Worm (Caenorhabditis elegans) whole organism, early embryonic: Measurements from ENCODE around the gene K03B4.1.

Experiments used
- B0310.2 ChIP-seq: sonication (generic microtip); optimal IDR thresholded peaks from 2 replicates; lab custom pipeline; 2016; ENCODE audit warnings: mild to moderate bottlenecking, missing genetic modification characterization, missing compliant biosample characterization
- F13C5.2 ChIP-seq: sonication (generic microtip); optimal IDR thresholded peaks from 2 replicates; lab custom pipeline; 2017; ENCODE audit warnings: mild to moderate bottlenecking, missing genetic modification characterization, inconsistent platforms, missing compliant biosample characterization
- ama-1 ChIP-seq: fragments of 150-350 bp; optimal IDR thresholded peaks from 2 replicates; lab custom pipeline; 2014
- flt-1 ChIP-seq: fragments of 200-800 bp; sonication (Bioruptor generic); IDR thresholded peaks from 2 replicates; pipeline ENCODE4 v1.3.6; 2022; ENCODE audit warnings: missing genetic modification characterization, missing compliant biosample characterization
- hmbx-1 ChIP-seq: sonication (generic microtip); optimal IDR thresholded peaks from 2 replicates; lab custom pipeline; 2016; ENCODE audit warnings: mild to moderate bottlenecking, missing genetic modification characterization, missing compliant biosample characterization
- hmg-4 ChIP-seq: fragments of 200-800 bp; sonication (Bioruptor generic); optimal IDR thresholded peaks from 2 replicates; lab custom pipeline; 2018; ENCODE audit warnings: mild to moderate bottlenecking, missing genetic modification characterization, missing compliant biosample characterization
- hnd-1 ChIP-seq: sonication (generic microtip); optimal IDR thresholded peaks from 2 replicates; lab custom pipeline; 2016; ENCODE audit warnings: missing genetic modification characterization, missing compliant biosample characterization
- pes-1 ChIP-seq: fragments of 200-800 bp; sonication (Bioruptor generic); IDR thresholded peaks from 2 replicates; pipeline ENCODE4 v1.3.6; 2022; ENCODE audit warnings: missing genetic modification reagents, missing genetic modification characterization, missing compliant biosample characterization
- scrt-1 ChIP-seq: fragments of 200-800 bp; sonication (Bioruptor generic); IDR thresholded peaks from 2 replicates; pipeline ENCODE4 v1.3.6; 2022; ENCODE audit warnings: missing genetic modification characterization, missing compliant biosample characterization
- sea-1 ChIP-seq: fragments of 200-800 bp; sonication (Bioruptor generic); conservative IDR thresholded peaks from 2 replicates; pipeline ENCODE4 v1.3.6; 2022; ENCODE audit warnings: missing genetic modification characterization, missing compliant biosample characterization
- tra-4 ChIP-seq: sonication (generic microtip); optimal IDR thresholded peaks from 2 replicates; lab custom pipeline; 2017; ENCODE audit warnings: missing genetic modification characterization, missing compliant biosample characterization

- no peak for TF ChIP-seq sea-1 (GFP tag; lab: Robert Waterston, UW)
- no peak for TF ChIP-seq tra-4
- no peak for TF ChIP-seq ama-1 (lab: Kevin White, UChicago)
- no peak for TF ChIP-seq flt-1 (GFP tag; lab: Robert Waterston, UW)
- TF ChIP-seq pes-1 (GFP tag; lab: Robert Waterston, UW) = no peak
- no peak for TF ChIP-seq scrt-1 (GFP tag; lab: Robert Waterston, UW)
- TF ChIP-seq F13C5.2 (tag; lab: Kevin White, UChicago) = no peak
- TF ChIP-seq hmg-4 (GFP tag; lab: Kevin White, UChicago) = no peak
- no peak for TF ChIP-seq hmbx-1 (tag; lab: Kevin White, UChicago)
- no peak for TF ChIP-seq hnd-1 (tag; lab: Kevin White, UChicago)
- TF ChIP-seq B0310.2 (tag; lab: Kevin White, UChicago) = no peak
Measured at ce11 chrV:4640501-4641150, 48.5 kb upstream of the K03B4.1 start.
